Worm (Caenorhabditis elegans): Measurements from ENCODE around the gene R03A10.5.

ce11 chrX:15487162-15487561 is 40.6 kb downstream of the R03A10.5 start:
- TF ChIP-seq tab-1 (GFP tag; IDR thresholded peaks at IDR 0.05): no peak
- TF ChIP-seq med-1 (GFP tag; optimal IDR thresholded peaks at IDR 0.05; ENCODE audit: insufficient read depth): no peak
- TF ChIP-seq flt-1 (GFP tag; IDR thresholded peaks at IDR 0.05): no peak
- TF ChIP-seq T22C8.4 (GFP tag; IDR thresholded peaks at IDR 0.05): no peak
